Fruit fly (Drosophila melanogaster) whole organism, embryonic: ENCODE results near the gene a10.

Experiments used
- Adf1 ChIP-seq: fragments of 200-800 bp; sonication (Bioruptor generic); IDR thresholded peaks from 2 replicates; pipeline ENCODE4 v1.3.6; 2022; ENCODE audit warnings: missing biosample characterization, missing genetic modification characterization
- Bgb ChIP-seq: fragments of 200-800 bp; sonication (Bioruptor generic); IDR thresholded peaks from 2 replicates; pipeline ENCODE4 v1.3.6; 2022; ENCODE audit warnings: missing biosample characterization, missing genetic modification characterization; ENCODE audit not compliant: partially characterized antibody
- CG11696 ChIP-seq: fragments of 200-800 bp; sonication (Bioruptor generic); IDR thresholded peaks from 2 replicates; pipeline ENCODE4 v1.3.6; 2022; ENCODE audit warnings: missing biosample characterization, missing genetic modification characterization
- CG16779 ChIP-seq: fragments of 200-800 bp; sonication (Bioruptor generic); IDR thresholded peaks from 2 replicates; pipeline ENCODE4 v1.3.6; 2022; ENCODE audit warnings: missing biosample characterization, missing genetic modification characterization
- CG16863 ChIP-seq: fragments of 200-800 bp; sonication (Bioruptor generic); optimal IDR thresholded peaks from 3 replicates; lab custom pipeline; 2016; ENCODE audit warnings: missing biosample characterization, missing genetic modification characterization
- CG17385 ChIP-seq: fragments of 200-800 bp; sonication (Bioruptor generic); optimal IDR thresholded peaks from 3 replicates; lab custom pipeline; 2018; ENCODE audit warnings: missing biosample characterization, mild to moderate bottlenecking, missing genetic modification characterization
- CG17829 ChIP-seq: fragments of 200-800 bp; optimal IDR thresholded peaks from 2 replicates; lab custom pipeline; 2019; ENCODE audit warnings: missing biosample characterization, mild to moderate bottlenecking, missing genetic modification characterization, moderate library complexity
- CG2120 ChIP-seq: fragments of 200-800 bp; sonication (Bioruptor generic); optimal IDR thresholded peaks from 3 replicates; lab custom pipeline; 2016; ENCODE audit warnings: missing biosample characterization, missing genetic modification characterization
- CG3847 ChIP-seq: fragments of 200-800 bp; sonication (Bioruptor generic); IDR thresholded peaks from 2 replicates; pipeline ENCODE4 v1.3.6; 2022; ENCODE audit warnings: missing biosample characterization, missing genetic modification characterization
- CG4617 ChIP-seq: fragments of 200-800 bp; sonication (Bioruptor generic); optimal IDR thresholded peaks from 3 replicates; lab custom pipeline; 2016; ENCODE audit warnings: missing biosample characterization, missing genetic modification characterization, borderline replicate concordance
- CG4730 ChIP-seq: fragments of 200-800 bp; sonication (Bioruptor generic); IDR thresholded peaks from 2 replicates; pipeline ENCODE4 v1.3.6; 2022; ENCODE audit warnings: missing biosample characterization, missing genetic modification characterization
- CG6272 ChIP-seq: fragments of 200-800 bp; sonication (Bioruptor generic); IDR thresholded peaks from 2 replicates; pipeline ENCODE4 v1.3.6; 2022; ENCODE audit warnings: missing biosample characterization, missing genetic modification characterization
- CG7556 ChIP-seq: fragments of 200-800 bp; sonication (Bioruptor generic); optimal IDR thresholded peaks from 2 replicates; lab custom pipeline; 2017; ENCODE audit warnings: missing biosample characterization, mild to moderate bottlenecking, missing genetic modification characterization
- CHES-1-like ChIP-seq: fragments of 200-800 bp; sonication (Bioruptor generic); optimal IDR thresholded peaks from 2 replicates; lab custom pipeline; 2016; ENCODE audit warnings: missing biosample characterization, missing genetic modification characterization
- Doc3 ChIP-seq: fragments of 200-800 bp; sonication (Bioruptor generic); IDR thresholded peaks from 3 replicates; pipeline ENCODE4 v1.3.6; 2022; ENCODE audit warnings: missing biosample characterization, missing genetic modification characterization; ENCODE audit not compliant: partially characterized antibody
- GATAe ChIP-seq: fragments of 200-800 bp; sonication (Bioruptor generic); conservative IDR thresholded peaks from 2 replicates; pipeline ENCODE4 v1.3.6; 2022; ENCODE audit warnings: missing biosample characterization, missing genetic modification characterization
- HLH54F ChIP-seq: fragments of 200-800 bp; sonication (Bioruptor generic); optimal IDR thresholded peaks from 3 replicates; lab custom pipeline; 2016; ENCODE audit warnings: missing biosample characterization, missing genetic modification characterization
- HmgD ChIP-seq: fragments of 200-800 bp; sonication (Bioruptor generic); optimal IDR thresholded peaks from 3 replicates; lab custom pipeline; 2016; ENCODE audit warnings: missing biosample characterization, missing genetic modification characterization
- HmgZ ChIP-seq: fragments of 200-800 bp; sonication (Bioruptor generic); optimal IDR thresholded peaks from 2 replicates; lab custom pipeline; 2018; ENCODE audit warnings: missing biosample characterization, mild to moderate bottlenecking, missing genetic modification characterization
- Hr51 ChIP-seq, 2 experiments: fragments of 200-800 bp; sonication (Bioruptor generic); optimal IDR thresholded peaks; 2 replicates in 1 of 2; 3 replicates in 1 of 2; lab custom pipeline; 2016 to 2018; ENCODE audit warnings: missing biosample characterization in 2 of 2, missing genetic modification characterization in 2 of 2, mild to moderate bottlenecking in 1 of 2, moderate library complexity in 1 of 2
- Lhr ChIP-seq: fragments of 200-800 bp; sonication (Bioruptor generic); optimal IDR thresholded peaks from 3 replicates; lab custom pipeline; 2017; ENCODE audit warnings: mild to moderate bottlenecking, missing biosample characterization, missing genetic modification reagents, missing genetic modification characterization
- Sin3A ChIP-seq: fragments of >200 bp; optimal IDR thresholded peaks from 2 replicates; lab custom pipeline; 2018
- Sox100B ChIP-seq: fragments of 200-800 bp; sonication (Bioruptor generic); optimal IDR thresholded peaks from 3 replicates; lab custom pipeline; 2018; ENCODE audit warnings: missing biosample characterization, mild to moderate bottlenecking, missing genetic modification characterization
- Stat92E ChIP-seq, 3 experiments: fragments of >200 bp in 2 of 3; fragments of 200-800 bp in 1 of 3; sonication (Bioruptor generic) in 1 of 3; optimal IDR thresholded peaks; 2 replicates each; lab custom pipeline; 2017 to 2019; ENCODE audit warnings: missing biosample characterization in 3 of 3, missing genetic modification characterization in 3 of 3, mild to moderate bottlenecking in 1 of 3, moderate library complexity in 1 of 3
- Trl ChIP-seq, 3 experiments: fragments of >200 bp in 2 of 3; fragments of 200-800 bp in 1 of 3; sonication (Bioruptor generic) in 1 of 3; optimal IDR thresholded peaks; 2 replicates in 1 of 3; 3 replicates in 2 of 3; lab custom pipeline; 2016 to 2017; ENCODE audit warnings: missing biosample characterization in 1 of 3, missing genetic modification characterization in 1 of 3
- Xbp1 ChIP-seq: fragments of 200-800 bp; sonication (Bioruptor generic); optimal IDR thresholded peaks from 3 replicates; lab custom pipeline; 2016; ENCODE audit warnings: missing biosample characterization, mild to moderate bottlenecking, missing genetic modification characterization
- bbx ChIP-seq: fragments of 200-800 bp; sonication (Bioruptor generic); IDR thresholded peaks from 2 replicates; pipeline ENCODE4 v1.3.6; 2022; ENCODE audit warnings: missing biosample characterization, missing genetic modification characterization; ENCODE audit not compliant: partially characterized antibody
- bigmax ChIP-seq: fragments of 200-800 bp; sonication (Bioruptor generic); optimal IDR thresholded peaks from 2 replicates; lab custom pipeline; 2018; ENCODE audit warnings: missing biosample characterization, mild to moderate bottlenecking, missing genetic modification characterization
- bsh ChIP-seq, 2 experiments: fragments of 200-800 bp; sonication (Bioruptor generic); optimal IDR thresholded peaks; 2 replicates each; lab custom pipeline; 2017 to 2018; ENCODE audit warnings: mild to moderate bottlenecking in 2 of 2, missing biosample characterization in 2 of 2, missing genetic modification characterization in 2 of 2, moderate library complexity in 1 of 2
- cato ChIP-seq: fragments of 200-800 bp; sonication (Bioruptor generic); optimal IDR thresholded peaks from 2 replicates; lab custom pipeline; 2016; ENCODE audit warnings: missing biosample characterization, missing genetic modification characterization, borderline replicate concordance
- chif ChIP-seq, 2 experiments: fragments of 200-800 bp; sonication (Bioruptor generic); optimal IDR thresholded peaks; 3 replicates each; lab custom pipeline; 2016; ENCODE audit warnings: missing biosample characterization in 2 of 2, missing genetic modification characterization in 2 of 2
- crol ChIP-seq: fragments of 200-800 bp; sonication (Bioruptor generic); IDR thresholded peaks from 2 replicates; pipeline ENCODE4 v1.3.6; 2022; ENCODE audit warnings: missing biosample characterization, missing genetic modification characterization
- cwo ChIP-seq: fragments of 200-800 bp; sonication (Bioruptor generic); optimal IDR thresholded peaks from 3 replicates; lab custom pipeline; 2017; ENCODE audit warnings: missing biosample characterization, missing genetic modification characterization, mild to moderate bottlenecking, moderate library complexity, missing genetic modification reagents
- dmrt11E ChIP-seq: fragments of 200-800 bp; sonication (Bioruptor generic); optimal IDR thresholded peaks from 3 replicates; lab custom pipeline; 2018; ENCODE audit warnings: missing biosample characterization, mild to moderate bottlenecking, missing genetic modification characterization, moderate library complexity
- dmrt99B ChIP-seq: fragments of 200-800 bp; sonication (Bioruptor generic); optimal IDR thresholded peaks from 2 replicates; lab custom pipeline; 2018; ENCODE audit warnings: missing biosample characterization, mild to moderate bottlenecking, missing genetic modification characterization, moderate library complexity
- fu2 ChIP-seq: fragments of 200-800 bp; sonication (Bioruptor generic); optimal IDR thresholded peaks from 2 replicates; lab custom pipeline; 2016; ENCODE audit warnings: missing biosample characterization, missing genetic modification characterization
- gfzf ChIP-seq: fragments of 200-800 bp; sonication (Bioruptor generic); optimal IDR thresholded peaks from 2 replicates; lab custom pipeline; 2016; ENCODE audit warnings: missing biosample characterization, mild to moderate bottlenecking, missing genetic modification characterization, moderate library complexity
- jumu ChIP-seq: fragments of 200-800 bp; sonication (Bioruptor generic); optimal IDR thresholded peaks from 3 replicates; lab custom pipeline; 2016; ENCODE audit warnings: missing biosample characterization, missing genetic modification characterization
- lilli ChIP-seq: fragments of 200-800 bp; sonication (Bioruptor generic); optimal IDR thresholded peaks from 3 replicates; lab custom pipeline; 2016; ENCODE audit warnings: missing biosample characterization, missing genetic modification characterization
- maf-S ChIP-seq: fragments of 200-800 bp; sonication (Bioruptor generic); optimal IDR thresholded peaks from 2 replicates; lab custom pipeline; 2016; ENCODE audit warnings: missing biosample characterization, missing genetic modification characterization
- nerfin-1 ChIP-seq: fragments of 200-800 bp; sonication (Bioruptor generic); optimal IDR thresholded peaks from 3 replicates; lab custom pipeline; 2019; ENCODE audit warnings: missing biosample characterization, mild to moderate bottlenecking, missing genetic modification characterization, moderate library complexity
- org-1 ChIP-seq: fragments of 200-800 bp; sonication (Bioruptor generic); optimal IDR thresholded peaks from 2 replicates; lab custom pipeline; 2017; ENCODE audit warnings: missing biosample characterization, missing genetic modification characterization
- peb ChIP-seq: fragments of 200-800 bp; sonication (Bioruptor generic); IDR thresholded peaks from 2 replicates; pipeline ENCODE4 v1.3.6; 2022; ENCODE audit warnings: missing biosample characterization, missing genetic modification characterization
- pum ChIP-seq: fragments of 200-800 bp; sonication (Bioruptor generic); optimal IDR thresholded peaks from 2 replicates; lab custom pipeline; 2016; ENCODE audit warnings: missing biosample characterization, missing genetic modification characterization
- pzg ChIP-seq: fragments of 200-800 bp; sonication (Bioruptor generic); optimal IDR thresholded peaks from 3 replicates; lab custom pipeline; 2018; ENCODE audit warnings: missing biosample characterization, mild to moderate bottlenecking, missing genetic modification characterization, moderate library complexity
- stc ChIP-seq: fragments of 200-800 bp; sonication (Bioruptor generic); IDR thresholded peaks from 2 replicates; pipeline ENCODE4 v1.3.6; 2022; ENCODE audit warnings: missing biosample characterization, missing genetic modification characterization
- usp ChIP-seq: fragments of >200 bp; optimal IDR thresholded peaks from 2 replicates; lab custom pipeline; 2017; ENCODE audit warnings: missing biosample characterization, missing genetic modification characterization

a10 gene

DNA sequence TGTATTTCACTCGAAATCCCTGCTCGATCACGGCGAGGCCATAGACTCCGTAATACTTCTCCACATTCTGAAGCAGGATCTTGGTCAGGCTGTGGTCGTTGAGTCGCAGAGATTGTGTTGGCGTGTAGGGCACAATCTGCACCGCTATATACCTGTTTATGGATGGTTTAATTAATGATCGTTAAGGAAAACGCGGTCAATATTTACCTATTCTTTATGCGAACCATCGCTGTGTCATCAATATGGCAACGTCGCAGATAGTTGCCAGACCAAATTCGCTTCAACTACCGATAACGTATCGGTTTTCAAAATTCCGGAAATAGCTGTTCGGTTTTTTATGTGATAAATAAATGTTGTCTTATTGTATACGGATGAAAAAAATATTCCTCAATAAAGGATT lies 21.3 kb upstream of the a10 start, which contains the start of gene Pop5 (continued):
- TF ChIP-seq dmrt99B (tag; lab: Kevin White, UChicago) = no peak
- TF ChIP-seq usp (GFP tag; lab: Kevin White, UChicago) = no peak

DNA sequence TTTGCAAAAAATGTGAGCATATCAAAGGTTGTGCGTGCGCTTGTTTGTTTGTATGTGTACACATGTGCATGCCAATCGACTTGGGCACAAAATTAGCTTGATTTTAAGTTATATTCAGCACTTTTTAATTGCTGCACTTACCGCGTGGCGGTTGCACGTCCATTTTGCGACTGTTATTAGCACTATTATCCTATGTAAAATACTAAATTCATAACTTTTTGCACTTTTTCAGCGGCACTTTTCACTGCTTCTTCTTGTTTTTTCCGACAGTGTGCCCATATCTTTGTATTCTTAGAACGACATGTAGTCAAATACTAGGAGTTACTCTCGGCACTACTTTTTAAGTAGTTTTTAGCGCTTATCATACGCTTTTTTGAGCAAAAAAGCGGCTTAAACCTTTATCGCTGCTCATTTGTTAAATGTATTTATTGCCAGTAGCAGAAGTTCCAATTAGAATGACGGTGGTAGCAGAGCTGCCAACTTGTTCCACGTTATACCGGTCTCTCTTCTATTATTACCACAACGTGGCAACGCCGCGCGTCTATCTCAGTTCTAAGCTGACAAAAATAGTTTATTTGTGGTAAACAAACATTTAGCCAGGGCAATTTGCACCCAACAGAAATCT lies 18.9 kb upstream of the a10 start, which contains the start of the genes scaf6 and Papst2:
TSS of gene scaf6 (minus strand) at position 278 of the 625 bp plus-strand sequence.
TSS of gene Papst2 (plus strand) at position 501 of the 625 bp plus-strand sequence.
- TF ChIP-seq CG3847 = peak; percentile 79
- TF ChIP-seq cato (GFP tag; lab: Kevin White, UChicago) = no peak
- no peak for TF ChIP-seq lilli (GFP tag; lab: Kevin White, UChicago)
- TF ChIP-seq CG16779 (GFP tag; lab: Robert Waterston, UW) = no peak
- TF ChIP-seq fu2 (GFP tag; lab: Kevin White, UChicago) = peak; percentile 11
- peak; percentile 48; the same call in 1 of the 2 replicates for TF ChIP-seq bbx
- TF ChIP-seq peb (GFP tag; lab: Robert Waterston, UW) = no peak; the same call in 1 of the 2 replicates
- TF ChIP-seq Sox100B (GFP tag; lab: Kevin White, UChicago) = no peak
- peak; percentile 20 for TF ChIP-seq CG2120 (GFP tag; lab: Kevin White, UChicago)
- TF ChIP-seq Stat92E (GFP tag; optimal IDR thresholded peaks at IDR 0.05; lab: Kevin White, UChicago) = peak in 1 of 3 experiments; percentile 35
- TF ChIP-seq gfzf (GFP tag; lab: Kevin White, UChicago) = peak; percentile 88
- peak; percentile 93 for TF ChIP-seq Sin3A
- no peak for TF ChIP-seq stc
- TF ChIP-seq CG6272 (GFP tag; lab: Robert Waterston, UW) = no peak
- no peak for TF ChIP-seq maf-S (GFP tag; lab: Kevin White, UChicago)
- TF ChIP-seq CG4730 (GFP tag; lab: Robert Waterston, UW) = no peak
- TF ChIP-seq crol (GFP tag; lab: Robert Waterston, UW) = no peak
- peak; percentile 82 for TF ChIP-seq CG4617 (GFP tag; lab: Kevin White, UChicago)
- peak in 1 of 2 experiments; percentile 5 for TF ChIP-seq chif (GFP tag; optimal IDR thresholded peaks at IDR 0.05; lab: Kevin White, UChicago)
- peak; percentile 1 for TF ChIP-seq pum (GFP tag; lab: Kevin White, UChicago)
- TF ChIP-seq HLH54F = peak; percentile 5
- TF ChIP-seq GATAe (GFP tag; lab: Robert Waterston, UW) = 0 out of 2 replicates have a peak, but pooled peaks have one; percentile 24
- TF ChIP-seq Lhr (GFP tag; lab: Kevin White, UChicago) = peak; percentile 65
- TF ChIP-seq Bgb (GFP tag; lab: Robert Waterston, UW) = peak; percentile 52; the same call in 1 of the 2 replicates
- TF ChIP-seq HmgZ (tag; lab: Kevin White, UChicago) = peak; percentile 33
- TF ChIP-seq bsh (GFP tag; optimal IDR thresholded peaks at IDR 0.05; lab: Kevin White, UChicago) = no peak
- TF ChIP-seq HmgD (GFP tag; lab: Kevin White, UChicago) = peak; percentile 58
- peak; percentile 97 for TF ChIP-seq CG17385
- TF ChIP-seq nerfin-1 (tag; lab: Kevin White, UChicago) = no peak
- TF ChIP-seq bigmax (GFP tag; lab: Kevin White, UChicago) = no peak
- peak; percentile 13 for TF ChIP-seq Xbp1 (GFP tag; lab: Kevin White, UChicago)
- peak; percentile 70 for TF ChIP-seq CHES-1-like
- no peak for TF ChIP-seq Doc3 (GFP tag; lab: Robert Waterston, UW)
- TF ChIP-seq Hr51 (GFP tag; optimal IDR thresholded peaks at IDR 0.05; lab: Kevin White, UChicago) = no peak
- no peak for TF ChIP-seq dmrt11E
- TF ChIP-seq pzg (GFP tag; lab: Kevin White, UChicago) = peak; percentile 80
- peak; percentile 41 for TF ChIP-seq CG17829 (tag; lab: Kevin White, UChicago)
- TF ChIP-seq CG7556 = no peak
- TF ChIP-seq CG11696 (GFP tag; lab: Robert Waterston, UW) = no peak
- no peak for TF ChIP-seq Adf1 (GFP tag; lab: Robert Waterston, UW)
- TF ChIP-seq Trl (optimal IDR thresholded peaks at IDR 0.05; lab: Kevin White, UChicago) = peak in 1 of 2 experiments; percentile 38
- no peak for TF ChIP-seq Trl (GFP tag; optimal IDR thresholded peaks at IDR 0.05; lab: Kevin White, UChicago)
- TF ChIP-seq CG16863 (GFP tag; lab: Kevin White, UChicago) = no peak
- no peak for TF ChIP-seq cwo (GFP tag; lab: Kevin White, UChicago)
- no peak for TF ChIP-seq org-1 (GFP tag; lab: Kevin White, UChicago)
- TF ChIP-seq jumu (GFP tag; lab: Kevin White, UChicago) = peak; percentile 13
